Fruit fly (Drosophila melanogaster) whole organism, embryonic: ENCODE measurements around the gene Alp4.

Experiments
- ATbp ChIP-seq: fragments of 200-800 bp; sonication (Bioruptor generic); optimal IDR thresholded peaks from 2 replicates; lab custom pipeline; 2017; ENCODE audit warnings: missing biosample characterization, mild to moderate bottlenecking, missing genetic modification characterization, missing genetic modification reagents
- B-H2 ChIP-seq: fragments of 200-800 bp; sonication (Bioruptor generic); optimal IDR thresholded peaks from 2 replicates; lab custom pipeline; 2018; ENCODE audit warnings: missing biosample characterization, mild to moderate bottlenecking, missing genetic modification characterization
- Bdp1 ChIP-seq: fragments of 200-800 bp; sonication (Bioruptor generic); optimal IDR thresholded peaks from 3 replicates; lab custom pipeline; 2016; ENCODE audit warnings: missing biosample characterization, missing genetic modification characterization
- CG10267 ChIP-seq: fragments of 200-800 bp; sonication (Bioruptor generic); optimal IDR thresholded peaks from 2 replicates; lab custom pipeline; 2018; ENCODE audit warnings: missing biosample characterization, mild to moderate bottlenecking, missing genetic modification characterization, moderate library complexity
- CG11247 ChIP-seq: fragments of 200-800 bp; sonication (Bioruptor generic); IDR thresholded peaks from 2 replicates; pipeline ENCODE4 v1.3.6; 2022; ENCODE audit warnings: missing biosample characterization, missing genetic modification characterization
- CG11504 ChIP-seq: fragments of 200-800 bp; sonication (Bioruptor generic); optimal IDR thresholded peaks from 3 replicates; lab custom pipeline; 2019; ENCODE audit warnings: missing biosample characterization, mild to moderate bottlenecking, missing genetic modification characterization, moderate library complexity
- CG11696 ChIP-seq: fragments of 200-800 bp; sonication (Bioruptor generic); IDR thresholded peaks from 2 replicates; pipeline ENCODE4 v1.3.6; 2022; ENCODE audit warnings: missing biosample characterization, missing genetic modification characterization
- CG12071 ChIP-seq: fragments of 200-800 bp; sonication (Bioruptor generic); optimal IDR thresholded peaks from 3 replicates; lab custom pipeline; 2018; ENCODE audit warnings: missing biosample characterization, mild to moderate bottlenecking, missing genetic modification characterization
- CG13296 ChIP-seq: fragments of 200-800 bp; sonication (Bioruptor generic); optimal IDR thresholded peaks from 3 replicates; lab custom pipeline; 2018; ENCODE audit warnings: missing biosample characterization, mild to moderate bottlenecking, missing genetic modification characterization
- CG14050 ChIP-seq: fragments of 200-800 bp; sonication (Bioruptor generic); IDR thresholded peaks from 3 replicates; pipeline ENCODE4 v1.3.6; 2022; ENCODE audit warnings: missing biosample characterization, missing genetic modification characterization
- CG16813 ChIP-seq: fragments of 200-800 bp; sonication (Bioruptor generic); IDR thresholded peaks from 3 replicates; pipeline ENCODE4 v1.3.6; 2022; ENCODE audit warnings: missing biosample characterization, missing genetic modification characterization; ENCODE audit not compliant: partially characterized antibody
- CG17361 ChIP-seq: fragments of 200-800 bp; sonication (Bioruptor generic); IDR thresholded peaks from 3 replicates; pipeline ENCODE4 v1.3.6; 2022; ENCODE audit warnings: missing biosample characterization, missing genetic modification characterization
- CG2199 ChIP-seq: fragments of 200-800 bp; sonication (Bioruptor generic); IDR thresholded peaks from 3 replicates; pipeline ENCODE4 v1.3.6; 2022; ENCODE audit warnings: missing biosample characterization, missing genetic modification characterization
- CG3163 ChIP-seq: fragments of 200-800 bp; sonication (Bioruptor generic); optimal IDR thresholded peaks from 3 replicates; lab custom pipeline; 2016; ENCODE audit warnings: missing biosample characterization, missing genetic modification characterization
- CG34224 ChIP-seq: fragments of 200-800 bp; sonication (Bioruptor generic); IDR thresholded peaks from 3 replicates; pipeline ENCODE4 v1.3.6; 2022; ENCODE audit warnings: missing biosample characterization, missing genetic modification characterization; ENCODE audit not compliant: partially characterized antibody
- CG3995 ChIP-seq: fragments of 200-800 bp; sonication (Bioruptor generic); optimal IDR thresholded peaks from 3 replicates; lab custom pipeline; 2016; ENCODE audit warnings: missing biosample characterization, missing genetic modification characterization
- CG42726 ChIP-seq: fragments of 200-800 bp; sonication (Bioruptor generic); IDR thresholded peaks from 2 replicates; pipeline ENCODE4 v1.3.6; 2022; ENCODE audit warnings: missing biosample characterization, missing genetic modification characterization; ENCODE audit not compliant: partially characterized antibody
- CG8089 ChIP-seq: fragments of 200-800 bp; sonication (Bioruptor generic); optimal IDR thresholded peaks from 3 replicates; lab custom pipeline; 2016; ENCODE audit warnings: missing biosample characterization, missing genetic modification characterization
- CG8765 ChIP-seq: fragments of 200-800 bp; sonication (Bioruptor generic); IDR thresholded peaks from 2 replicates; pipeline ENCODE4 v1.3.6; 2022; ENCODE audit warnings: missing biosample characterization, missing genetic modification characterization
- CG9797 ChIP-seq: fragments of 200-800 bp; sonication (Bioruptor generic); optimal IDR thresholded peaks from 3 replicates; lab custom pipeline; 2018; ENCODE audit warnings: missing biosample characterization, mild to moderate bottlenecking, missing genetic modification characterization
- CTCF ChIP-seq: fragments of 200-800 bp; sonication (Bioruptor generic); optimal IDR thresholded peaks from 2 replicates; lab custom pipeline; 2017; ENCODE audit warnings: missing biosample characterization, mild to moderate bottlenecking, missing genetic modification characterization, moderate library complexity
- Camta ChIP-seq: fragments of 200-800 bp; sonication (Bioruptor generic); optimal IDR thresholded peaks from 2 replicates; lab custom pipeline; 2016; ENCODE audit warnings: missing biosample characterization, missing genetic modification characterization
- CoRest ChIP-seq: fragments of 200-800 bp; sonication (Bioruptor generic); optimal IDR thresholded peaks from 3 replicates; lab custom pipeline; 2018; ENCODE audit warnings: missing biosample characterization, mild to moderate bottlenecking, missing genetic modification characterization, moderate library complexity
- D19A ChIP-seq: fragments of 200-800 bp; optimal IDR thresholded peaks from 3 replicates; lab custom pipeline; 2019; ENCODE audit warnings: missing biosample characterization, mild to moderate bottlenecking, missing genetic modification characterization, moderate library complexity
- Dbx ChIP-seq: fragments of 200-800 bp; sonication (Bioruptor generic); IDR thresholded peaks from 3 replicates; pipeline ENCODE4 v1.3.6; 2022; ENCODE audit warnings: missing biosample characterization, missing genetic modification characterization
- Deaf1 ChIP-seq: fragments of 200-800 bp; optimal IDR thresholded peaks from 3 replicates; lab custom pipeline; 2019; ENCODE audit warnings: missing biosample characterization, mild to moderate bottlenecking, missing genetic modification characterization, moderate library complexity
- Fer2 ChIP-seq: fragments of 200-800 bp; sonication (Bioruptor generic); optimal IDR thresholded peaks from 2 replicates; lab custom pipeline; 2018; ENCODE audit warnings: missing biosample characterization, mild to moderate bottlenecking, missing genetic modification characterization, moderate library complexity
- H15 ChIP-seq: fragments of 200-800 bp; sonication (Bioruptor generic); IDR thresholded peaks from 3 replicates; pipeline ENCODE4 v1.3.6; 2022; ENCODE audit warnings: missing biosample characterization, missing genetic modification characterization
- H2.0 ChIP-seq: fragments of 200-800 bp; sonication (Bioruptor generic); IDR thresholded peaks from 2 replicates; pipeline ENCODE4 v1.3.6; 2022; ENCODE audit warnings: missing biosample characterization, missing genetic modification characterization
- Meics ChIP-seq: fragments of 200-800 bp; sonication (Bioruptor generic); optimal IDR thresholded peaks from 2 replicates; lab custom pipeline; 2017; ENCODE audit warnings: missing biosample characterization, mild to moderate bottlenecking, missing genetic modification characterization
- Neu2 ChIP-seq: fragments of 200-800 bp; sonication (Bioruptor generic); optimal IDR thresholded peaks from 3 replicates; lab custom pipeline; 2016; ENCODE audit warnings: missing biosample characterization, missing genetic modification characterization, borderline replicate concordance
- Side ChIP-seq: fragments of 200-800 bp; sonication (Bioruptor generic); optimal IDR thresholded peaks from 2 replicates; lab custom pipeline; 2016; ENCODE audit warnings: missing biosample characterization, missing genetic modification characterization
- Spps ChIP-seq: fragments of 200-800 bp; sonication (Bioruptor generic); optimal IDR thresholded peaks from 2 replicates; lab custom pipeline; 2018; ENCODE audit warnings: missing biosample characterization, mild to moderate bottlenecking, missing genetic modification characterization
- al ChIP-seq: fragments of 200-800 bp; sonication (Bioruptor generic); IDR thresholded peaks from 2 replicates; pipeline ENCODE4 v1.3.6; 2022; ENCODE audit warnings: missing biosample characterization, missing genetic modification characterization
- bigmax ChIP-seq: fragments of 200-800 bp; sonication (Bioruptor generic); optimal IDR thresholded peaks from 2 replicates; lab custom pipeline; 2018; ENCODE audit warnings: missing biosample characterization, mild to moderate bottlenecking, missing genetic modification characterization
- chif ChIP-seq, 2 experiments: fragments of 200-800 bp; sonication (Bioruptor generic); optimal IDR thresholded peaks; 3 replicates each; lab custom pipeline; 2016; ENCODE audit warnings: missing biosample characterization in 2 of 2, missing genetic modification characterization in 2 of 2
- corto ChIP-seq: fragments of 200-800 bp; sonication (Bioruptor generic); optimal IDR thresholded peaks from 2 replicates; lab custom pipeline; 2016; ENCODE audit warnings: missing biosample characterization, mild to moderate bottlenecking, missing genetic modification characterization, moderate library complexity
- danr ChIP-seq: fragments of 200-800 bp; sonication (Bioruptor generic); IDR thresholded peaks from 2 replicates; pipeline ENCODE4 v1.3.6; 2022; ENCODE audit warnings: missing biosample characterization, missing genetic modification characterization
- dmrt99B ChIP-seq: fragments of 200-800 bp; sonication (Bioruptor generic); optimal IDR thresholded peaks from 2 replicates; lab custom pipeline; 2018; ENCODE audit warnings: missing biosample characterization, mild to moderate bottlenecking, missing genetic modification characterization, moderate library complexity
- exex ChIP-seq: fragments of 200-800 bp; sonication (Bioruptor generic); optimal IDR thresholded peaks from 4 replicates; lab custom pipeline; 2018; ENCODE audit warnings: missing biosample characterization, mild to moderate bottlenecking, missing genetic modification characterization, moderate library complexity
- fu2 ChIP-seq: fragments of 200-800 bp; sonication (Bioruptor generic); optimal IDR thresholded peaks from 2 replicates; lab custom pipeline; 2016; ENCODE audit warnings: missing biosample characterization, missing genetic modification characterization
- hbn ChIP-seq: fragments of 200-800 bp; sonication (Bioruptor generic); IDR thresholded peaks from 2 replicates; pipeline ENCODE4 v1.3.6; 2022; ENCODE audit warnings: missing biosample characterization, missing genetic modification characterization; ENCODE audit not compliant: partially characterized antibody
- mld ChIP-seq: fragments of 200-800 bp; sonication (Bioruptor generic); IDR thresholded peaks from 3 replicates; pipeline ENCODE4 v1.3.6; 2022; ENCODE audit warnings: missing biosample characterization, missing genetic modification characterization; ENCODE audit not compliant: partially characterized antibody
- nmo ChIP-seq: fragments of 200-800 bp; sonication (Bioruptor generic); optimal IDR thresholded peaks from 2 replicates; lab custom pipeline; 2018; ENCODE audit warnings: missing biosample characterization, mild to moderate bottlenecking, missing genetic modification characterization, moderate library complexity
- onecut ChIP-seq: fragments of 200-800 bp; sonication (Bioruptor generic); IDR thresholded peaks from 2 replicates; pipeline ENCODE4 v1.3.6; 2022; ENCODE audit warnings: missing biosample characterization, missing genetic modification characterization
- pho ChIP-seq: fragments of 200-800 bp; sonication (Bioruptor generic); optimal IDR thresholded peaks from 2 replicates; lab custom pipeline; 2016; ENCODE audit warnings: missing biosample characterization, missing genetic modification characterization
- pita ChIP-seq: fragments of 200-800 bp; sonication (Bioruptor generic); optimal IDR thresholded peaks from 2 replicates; lab custom pipeline; 2017; ENCODE audit warnings: missing biosample characterization, mild to moderate bottlenecking, missing genetic modification characterization
- so ChIP-seq: fragments of 200-800 bp; sonication (Bioruptor generic); IDR thresholded peaks from 3 replicates; pipeline ENCODE4 v1.3.6; 2022; ENCODE audit warnings: missing biosample characterization, missing genetic modification characterization
- usp ChIP-seq: fragments of >200 bp; optimal IDR thresholded peaks from 2 replicates; lab custom pipeline; 2017; ENCODE audit warnings: missing biosample characterization, missing genetic modification characterization

Alp4 gene

DNA sequence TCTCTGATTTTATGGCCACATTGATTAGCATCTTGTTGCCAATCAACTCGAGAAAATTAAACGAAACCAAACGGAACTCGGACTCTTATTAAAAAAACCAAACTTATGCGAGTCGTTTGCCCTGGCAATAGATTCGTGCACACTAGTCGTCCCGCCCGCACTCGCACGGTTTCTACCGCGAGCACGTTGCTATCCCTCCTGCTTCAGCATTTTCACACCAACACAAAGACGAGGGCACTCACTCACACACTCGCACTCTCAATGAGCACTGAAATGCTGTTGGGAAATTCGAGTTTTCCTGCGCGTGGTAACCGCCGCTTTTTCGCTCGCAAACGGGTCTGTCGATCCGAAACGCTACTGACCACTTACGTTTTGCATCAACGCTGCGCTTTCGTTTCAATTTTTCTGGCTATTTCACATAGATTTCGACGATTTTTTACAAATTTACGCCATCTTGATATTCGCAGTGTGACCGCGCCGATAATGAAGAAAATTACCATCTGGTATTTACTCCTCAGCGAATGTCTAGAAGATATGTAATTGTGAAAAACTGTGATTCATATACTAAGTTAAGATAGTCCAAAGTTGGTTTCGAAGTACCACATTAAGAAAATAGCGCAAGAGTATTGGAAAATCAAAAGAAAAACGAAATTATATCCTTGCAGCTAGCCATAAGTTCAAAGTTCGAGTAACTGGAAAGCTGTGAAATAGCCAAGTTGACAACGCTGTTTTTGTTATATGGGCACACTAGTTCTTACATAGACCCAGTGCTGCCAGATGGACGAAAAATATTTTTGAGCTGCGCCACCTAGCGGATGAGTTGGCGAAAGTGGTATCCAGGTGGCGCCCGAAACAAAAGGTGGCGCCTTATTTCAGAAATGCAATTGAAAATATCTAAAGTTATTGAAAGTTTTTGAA lies 12.2 kb downstream of the Alp4 start, which contains the start of gene dco (continued):
- peak; percentile 67 for TF ChIP-seq Camta (GFP tag; lab: Kevin White, UChicago)
- peak; percentile 62 for TF ChIP-seq al (GFP tag; lab: Robert Waterston, UW)
- peak; percentile 81 for TF ChIP-seq Meics (GFP tag; lab: Kevin White, UChicago)
- TF ChIP-seq H15 (GFP tag; lab: Robert Waterston, UW): peak; percentile 77; the same call in 2 of the 3 replicates
- peak; percentile 79 for TF ChIP-seq H2.0 (GFP tag; lab: Robert Waterston, UW)
- TF ChIP-seq CG9797 (GFP tag; lab: Kevin White, UChicago): peak; percentile 95
- TF ChIP-seq Bdp1: peak; percentile 46
- TF ChIP-seq ATbp (GFP tag; lab: Kevin White, UChicago): no peak
- no peak for TF ChIP-seq hbn (GFP tag; lab: Robert Waterston, UW)
- TF ChIP-seq usp: no peak
- no peak for TF ChIP-seq CG34224 (GFP tag; lab: Robert Waterston, UW)
- no peak for TF ChIP-seq CG13296 (GFP tag; lab: Kevin White, UChicago)
- TF ChIP-seq D19A: peak; percentile 5
- peak; percentile 92 for TF ChIP-seq CG11247 (GFP tag; lab: Robert Waterston, UW)
- TF ChIP-seq pita: peak; percentile 22
- TF ChIP-seq Dbx (GFP tag; lab: Robert Waterston, UW): peak; percentile 88
- TF ChIP-seq CG11696: no peak
- TF ChIP-seq CG8765: no peak; the same call in 1 of the 2 replicates
- peak; percentile 100 for TF ChIP-seq CTCF
- TF ChIP-seq Spps (tag; lab: Kevin White, UChicago): peak; percentile 2
- TF ChIP-seq B-H2 (GFP tag; lab: Kevin White, UChicago): peak; percentile 63
- peak; percentile 73 for TF ChIP-seq Side (GFP tag; lab: Kevin White, UChicago)
- peak; percentile 22 for TF ChIP-seq pho (GFP tag; lab: Kevin White, UChicago)
- TF ChIP-seq CG11504 (tag; lab: Kevin White, UChicago): peak; percentile 63
- TF ChIP-seq Fer2 (tag; lab: Kevin White, UChicago): peak; percentile 14
- peak; percentile 20 for TF ChIP-seq Deaf1 (tag; lab: Kevin White, UChicago)
- TF ChIP-seq CG16813 (GFP tag; lab: Robert Waterston, UW): no peak
- peak; percentile 52; the same call in 2 of the 3 replicates for TF ChIP-seq CG14050 (GFP tag; lab: Robert Waterston, UW)
- TF ChIP-seq CG3163 (GFP tag; lab: Kevin White, UChicago): peak; percentile 4
- peak; percentile 42 for TF ChIP-seq bigmax (GFP tag; lab: Kevin White, UChicago)
- TF ChIP-seq CG17361 (GFP tag; lab: Robert Waterston, UW): peak; percentile 58
- TF ChIP-seq danr (GFP tag; lab: Robert Waterston, UW): peak; percentile 10; the same call in 1 of the 2 replicates
- peak; percentile 50; the same call in 1 of the 3 replicates for TF ChIP-seq so (GFP tag; lab: Robert Waterston, UW)
- TF ChIP-seq CG2199 (GFP tag; lab: Robert Waterston, UW): peak; percentile 90
- peak; percentile 47 for TF ChIP-seq dmrt99B (tag; lab: Kevin White, UChicago)
- TF ChIP-seq CoRest (tag; lab: Kevin White, UChicago): peak; percentile 65
- TF ChIP-seq onecut (GFP tag; lab: Robert Waterston, UW): peak; percentile 81
- no peak for TF ChIP-seq corto
- TF ChIP-seq CG12071: no peak
- TF ChIP-seq CG42726 (GFP tag; lab: Robert Waterston, UW): peak; percentile 69; the same call in 1 of the 2 replicates
- peak; percentile 25 for TF ChIP-seq Neu2 (GFP tag; lab: Kevin White, UChicago)
- peak; percentile 73 for TF ChIP-seq nmo
- TF ChIP-seq exex (tag; lab: Kevin White, UChicago): no peak
- peak; percentile 76 to 86 for TF ChIP-seq chif (GFP tag; optimal IDR thresholded peaks at IDR 0.05; lab: Kevin White, UChicago)
- TF ChIP-seq CG3995 (GFP tag; lab: Kevin White, UChicago): peak; percentile 97
- TF ChIP-seq CG8089 (GFP tag; lab: Kevin White, UChicago): peak; percentile 71
- peak; percentile 60 for TF ChIP-seq CG10267
- TF ChIP-seq mld (GFP tag; lab: Robert Waterston, UW): no peak
- TF ChIP-seq fu2: peak; percentile 14
